Fruit fly (Drosophila melanogaster): Measurements from ENCODE around the gene Vha13.

Vha13 gene

dm6 chr3R:19648289-19648916, 4.2 kb upstream of the Vha13 start, which contains the start of the genes CG6195 and CG31220 (continued):
- TF ChIP-seq Stat92E (GFP tag; optimal IDR thresholded peaks at IDR 0.05) (no peak), amos (GFP tag; IDR thresholded peaks at IDR 0.05; ENCODE audit: partially characterized antibody) (no peak; the same call in 1 of the 2 replicates), eyg (GFP tag; optimal IDR thresholded peaks at IDR 0.05) (no peak), Kr (GFP tag; optimal IDR thresholded peaks at IDR 0.05) (no peak), CG31224 (GFP tag; IDR thresholded peaks at IDR 0.05) (no peak), kay (GFP tag; optimal IDR thresholded peaks at IDR 0.05) (no peak), Camta (GFP tag; optimal IDR thresholded peaks at IDR 0.05) (peak; percentile 23), pb (GFP tag; optimal IDR thresholded peaks at IDR 0.05) (no peak), CG9727 (GFP tag; optimal IDR thresholded peaks at IDR 0.05) (no peak), CG9437 (GFP tag; optimal IDR thresholded peaks at IDR 0.05) (peak; percentile 10), CG14710 (tag; optimal IDR thresholded peaks at IDR 0.05) (peak; percentile 26), pum (GFP tag; optimal IDR thresholded peaks at IDR 0.05) (peak; percentile 0), wek (GFP tag; optimal IDR thresholded peaks at IDR 0.05) (peak; percentile 11), unc-4 (GFP tag; IDR thresholded peaks at IDR 0.05; ENCODE audit: partially characterized antibody) (0 out of 2 replicates have a peak, but pooled peaks have one; percentile 41), HmgZ (tag; optimal IDR thresholded peaks at IDR 0.05) (peak; percentile 27), scrt (GFP tag; optimal IDR thresholded peaks at IDR 0.05) (no peak), CG15514 (GFP tag; optimal IDR thresholded peaks at IDR 0.05) (peak; percentile 53), CG1832 (GFP tag; optimal IDR thresholded peaks at IDR 0.05) (no peak), her (GFP tag; optimal IDR thresholded peaks at IDR 0.05) (peak; percentile 44), disco-r (GFP tag; optimal IDR thresholded peaks at IDR 0.05) (no peak), maf-S (GFP tag; optimal IDR thresholded peaks at IDR 0.05) (no peak), CG11560 (tag; IDR thresholded peaks at IDR 0.05) (no peak), z (GFP tag; IDR thresholded peaks at IDR 0.05) (no peak), aop (GFP tag; IDR thresholded peaks at IDR 0.05) (no peak), CG12299 (tag; optimal IDR thresholded peaks at IDR 0.05) (peak; percentile 14), HmgD (GFP tag; optimal IDR thresholded peaks at IDR 0.05) (peak; percentile 22), chinmo (GFP tag; IDR thresholded peaks at IDR 0.05; ENCODE audit: partially characterized antibody) (peak; percentile 91), hkb (optimal IDR thresholded peaks at IDR 0.05) (no peak), hkb (GFP tag; IDR thresholded peaks at IDR 0.05) (peak; percentile 24; the same call in 1 of the 2 replicates), bcd (GFP tag; optimal IDR thresholded peaks at IDR 0.05) (peak; percentile 28), CG32767 (GFP tag; IDR thresholded peaks at IDR 0.05) (0 out of 2 replicates have a peak, but pooled peaks have one; percentile 35), CG13424 (tag; optimal IDR thresholded peaks at IDR 0.05) (peak; percentile 19), CG14965 (GFP tag; optimal IDR thresholded peaks at IDR 0.05; ENCODE audit: borderline replicate concordance) (no peak), Dfd (GFP tag; optimal IDR thresholded peaks at IDR 0.05) (no peak), Rfx (GFP tag; IDR thresholded peaks at IDR 0.05) (peak; percentile 45), Dad (GFP tag; optimal IDR thresholded peaks at IDR 0.05) (peak; percentile 2), CG8924 (tag; optimal IDR thresholded peaks at IDR 0.05) (no peak), CG10431 (GFP tag; optimal IDR thresholded peaks at IDR 0.05) (peak; percentile 17), cad (GFP tag; optimal IDR thresholded peaks at IDR 0.05) (no peak), CG31441 (GFP tag; IDR thresholded peaks at IDR 0.05) (no peak), Sox100B (GFP tag; optimal IDR thresholded peaks at IDR 0.05) (no peak), CG6689 (GFP tag; IDR thresholded peaks at IDR 0.05) (0 out of 2 replicates have a peak, but pooled peaks have one; percentile 7), CG4282 (GFP tag; optimal IDR thresholded peaks at IDR 0.05) (peak; percentile 26), CG2678 (tag; optimal IDR thresholded peaks at IDR 0.05) (no peak), jigr1 (GFP tag; IDR thresholded peaks at IDR 0.05) (no peak), CG31365 (tag; optimal IDR thresholded peaks at IDR 0.05) (peak; percentile 33), CG13296 (GFP tag; optimal IDR thresholded peaks at IDR 0.05) (no peak), gce (GFP tag; IDR thresholded peaks at IDR 0.05) (no peak), schlank (tag; optimal IDR thresholded peaks at IDR 0.05) (no peak), nau (GFP tag; optimal IDR thresholded peaks at IDR 0.05) (no peak)
